Worm (Caenorhabditis elegans): ENCODE results near the gene srbc-37.

The srbc-37 gene

ce11 chrV:694625-695024, 7.7 kb upstream of the srbc-37 start, which contains the start of gene srj-53:
Gene srj-53, minus strand, starts transcription at chrV:694725.
- no peak for TF ChIP-seq hrde-1 (tag; optimal IDR thresholded peaks at IDR 0.05; ENCODE audit: borderline replicate concordance)
- no peak for TF ChIP-seq T26A5.8 (tag; optimal IDR thresholded peaks at IDR 0.05)
- no peak for TF ChIP-seq lin-40 (tag; optimal IDR thresholded peaks at IDR 0.05)
- no peak for TF ChIP-seq bed-2 (GFP tag; IDR thresholded peaks at IDR 0.05)
- TF ChIP-seq ztf-25 (GFP tag; IDR thresholded peaks at IDR 0.05) = no peak
- no peak for TF ChIP-seq dox-1 (GFP tag; IDR thresholded peaks at IDR 0.05)
- TF ChIP-seq F33H1.4 (GFP tag; IDR thresholded peaks at IDR 0.05) = no peak
- no peak for TF ChIP-seq nhr-120 (GFP tag; IDR thresholded peaks at IDR 0.05)
- no peak for TF ChIP-seq dpff-1 (tag; optimal IDR thresholded peaks at IDR 0.05)
- no peak for TF ChIP-seq T07F8.4 (tag; optimal IDR thresholded peaks at IDR 0.05)
- no peak for TF ChIP-seq ztf-3 (GFP tag; optimal IDR thresholded peaks at IDR 0.05)
- no peak for TF ChIP-seq B0261.1 (tag; optimal IDR thresholded peaks at IDR 0.05)
- TF ChIP-seq Y56A3A.18 (GFP tag; IDR thresholded peaks at IDR 0.05) = no peak
- TF ChIP-seq F49E8.2 (tag; optimal IDR thresholded peaks at IDR 0.05; ENCODE audit: insufficient read depth) = no peak
- no peak for TF ChIP-seq snpc-3.4 (tag; optimal IDR thresholded peaks at IDR 0.05)

ce11 chrV:695914-696313, 6.4 kb upstream of the srbc-37 start, which contains the start of gene srj-52:
Gene srj-52, minus strand, starts transcription at chrV:696014.
- no peak for TF ChIP-seq gei-17 (GFP tag; optimal IDR thresholded peaks at IDR 0.05)
- TF ChIP-seq ceh-40 (GFP tag; IDR thresholded peaks at IDR 0.05) = no peak
- no peak for TF ChIP-seq egl-44 (GFP tag; IDR thresholded peaks at IDR 0.05)
- no peak for TF ChIP-seq atf-7 (tag; optimal IDR thresholded peaks at IDR 0.05)
- TF ChIP-seq B0336.3 (GFP tag; IDR thresholded peaks at IDR 0.05) = no peak
- no peak for TF ChIP-seq aptf-3 (GFP tag; IDR thresholded peaks at IDR 0.05)
- no peak for TF ChIP-seq mes-4 (tag; optimal IDR thresholded peaks at IDR 0.05)
- TF ChIP-seq attf-3 (GFP tag; conservative IDR thresholded peaks at IDR 0.05) = no peak
- TF ChIP-seq die-1 (tag; optimal IDR thresholded peaks at IDR 0.05) = no peak
- TF ChIP-seq madf-10 (tag; optimal IDR thresholded peaks at IDR 0.05) = no peak
- TF ChIP-seq ztf-3 (GFP tag; optimal IDR thresholded peaks at IDR 0.05) = no peak
- TF ChIP-seq F52B5.7 (tag; optimal IDR thresholded peaks at IDR 0.05) = no peak
- no peak for TF ChIP-seq Y53F4B.3 (GFP tag; IDR thresholded peaks at IDR 0.05)
- TF ChIP-seq F33H1.4 (GFP tag; IDR thresholded peaks at IDR 0.05) = no peak
- TF ChIP-seq dox-1 (GFP tag; IDR thresholded peaks at IDR 0.05) = no peak
- no peak for TF ChIP-seq F23B12.7 (tag; optimal IDR thresholded peaks at IDR 0.05; ENCODE audit: insufficient read depth)
- TF ChIP-seq ztf-6 (GFP tag; IDR thresholded peaks at IDR 0.05) = no peak

ce11 chrV:699051-699450, 3.3 kb upstream of the srbc-37 start:
- TF ChIP-seq let-526 (GFP tag; IDR thresholded peaks at IDR 0.05) (no peak), ceh-100 (GFP tag; IDR thresholded peaks at IDR 0.05) (no peak), attf-5 (GFP tag; optimal IDR thresholded peaks at IDR 0.05) (no peak), rpc-1 (optimal IDR thresholded peaks at IDR 0.05) (no peak), rpc-1 (tag; optimal IDR thresholded peaks at IDR 0.05) (no peak), xnd-1 (tag; optimal IDR thresholded peaks at IDR 0.05) (no peak), hmg-1.2 (GFP tag; IDR thresholded peaks at IDR 0.05) (no peak), ceh-79 (tag; optimal IDR thresholded peaks at IDR 0.05) (no peak), ztf-6 (GFP tag; IDR thresholded peaks at IDR 0.05) (no peak), attf-6 (GFP tag; IDR thresholded peaks at IDR 0.05) (no peak), die-1 (tag; optimal IDR thresholded peaks at IDR 0.05) (no peak), madf-6 (GFP tag; IDR thresholded peaks at IDR 0.05) (no peak), pbrm-1 (GFP tag; IDR thresholded peaks at IDR 0.05) (no peak)
